Fruit fly (Drosophila melanogaster) whole organism, embryonic: ENCODE data around the gene CG14356.

Source experiments
- Atf3 ChIP-seq: fragments of 200-800 bp; sonication (Bioruptor generic); optimal IDR thresholded peaks from 3 replicates; lab custom pipeline; 2016; ENCODE audit warnings: missing biosample characterization, missing genetic modification characterization
- B-H1 ChIP-seq: fragments of 200-800 bp; sonication (Bioruptor generic); IDR thresholded peaks from 3 replicates; pipeline ENCODE4 v1.3.6; 2022; ENCODE audit warnings: missing biosample characterization, missing genetic modification characterization
- Bdp1 ChIP-seq: fragments of 200-800 bp; sonication (Bioruptor generic); optimal IDR thresholded peaks from 3 replicates; lab custom pipeline; 2016; ENCODE audit warnings: missing biosample characterization, missing genetic modification characterization
- CG10321 ChIP-seq: fragments of 200-800 bp; sonication (Bioruptor generic); IDR thresholded peaks from 2 replicates; pipeline ENCODE4 v1.3.6; 2022; ENCODE audit warnings: missing biosample characterization, missing genetic modification characterization
- CG11093 ChIP-seq: fragments of 200-800 bp; sonication (Bioruptor generic); IDR thresholded peaks from 3 replicates; pipeline ENCODE4 v1.3.6; 2022; ENCODE audit warnings: missing biosample characterization, missing genetic modification characterization
- CG12219 ChIP-seq: fragments of 200-800 bp; sonication (Bioruptor generic); optimal IDR thresholded peaks from 3 replicates; lab custom pipeline; 2018; ENCODE audit warnings: missing biosample characterization, mild to moderate bottlenecking, missing genetic modification characterization
- CG12942 ChIP-seq: fragments of 200-800 bp; sonication (Bioruptor generic); optimal IDR thresholded peaks from 3 replicates; lab custom pipeline; 2016; ENCODE audit warnings: missing biosample characterization, missing genetic modification characterization
- CG14667 ChIP-seq: fragments of 200-800 bp; sonication (Bioruptor generic); IDR thresholded peaks from 2 replicates; pipeline ENCODE4 v1.3.6; 2022; ENCODE audit warnings: missing biosample characterization, missing genetic modification characterization
- CG14710 ChIP-seq: fragments of 200-800 bp; sonication (Bioruptor generic); optimal IDR thresholded peaks from 3 replicates; lab custom pipeline; 2019; ENCODE audit warnings: missing biosample characterization, mild to moderate bottlenecking, missing genetic modification characterization, moderate library complexity
- CG15696 ChIP-seq: fragments of 200-800 bp; sonication (Bioruptor generic); optimal IDR thresholded peaks from 2 replicates; lab custom pipeline; 2019; ENCODE audit warnings: missing biosample characterization, mild to moderate bottlenecking, missing genetic modification characterization, moderate library complexity
- CG16863 ChIP-seq: fragments of 200-800 bp; sonication (Bioruptor generic); optimal IDR thresholded peaks from 3 replicates; lab custom pipeline; 2016; ENCODE audit warnings: missing biosample characterization, missing genetic modification characterization
- CG17186 ChIP-seq: fragments of 200-800 bp; sonication (Bioruptor generic); optimal IDR thresholded peaks from 3 replicates; lab custom pipeline; 2017; ENCODE audit warnings: missing biosample characterization, missing genetic modification reagents, missing genetic modification characterization
- CG18619 ChIP-seq: fragments of 200-800 bp; sonication (Bioruptor generic); optimal IDR thresholded peaks from 3 replicates; lab custom pipeline; 2017; ENCODE audit warnings: missing biosample characterization, mild to moderate bottlenecking, missing genetic modification characterization
- CG30403 ChIP-seq: fragments of 200-800 bp; sonication (Bioruptor generic); optimal IDR thresholded peaks from 3 replicates; lab custom pipeline; 2016; ENCODE audit warnings: missing biosample characterization, missing genetic modification characterization
- CG3163 ChIP-seq: fragments of 200-800 bp; sonication (Bioruptor generic); optimal IDR thresholded peaks from 3 replicates; lab custom pipeline; 2016; ENCODE audit warnings: missing biosample characterization, missing genetic modification characterization
- CG33213 ChIP-seq: fragments of 200-800 bp; sonication (Bioruptor generic); optimal IDR thresholded peaks from 3 replicates; lab custom pipeline; 2016; ENCODE audit warnings: missing biosample characterization, missing genetic modification characterization
- CG3407 ChIP-seq: fragments of 200-800 bp; sonication (Bioruptor generic); optimal IDR thresholded peaks from 2 replicates; lab custom pipeline; 2018; ENCODE audit warnings: missing biosample characterization, mild to moderate bottlenecking, missing genetic modification characterization
- CG4404 ChIP-seq: fragments of 200-800 bp; sonication (Bioruptor generic); IDR thresholded peaks from 2 replicates; pipeline ENCODE4 v1.3.6; 2022; ENCODE audit warnings: missing biosample characterization, missing genetic modification characterization
- CG4617 ChIP-seq: fragments of 200-800 bp; sonication (Bioruptor generic); optimal IDR thresholded peaks from 3 replicates; lab custom pipeline; 2016; ENCODE audit warnings: missing biosample characterization, missing genetic modification characterization, borderline replicate concordance
- CG6689 ChIP-seq: fragments of 200-800 bp; sonication (Bioruptor generic); IDR thresholded peaks from 2 replicates; pipeline ENCODE4 v1.3.6; 2022; ENCODE audit warnings: missing biosample characterization, missing genetic modification characterization
- CG6765 ChIP-seq: fragments of 200-800 bp; sonication (Bioruptor generic); optimal IDR thresholded peaks from 3 replicates; lab custom pipeline; 2017; ENCODE audit warnings: missing biosample characterization, mild to moderate bottlenecking, missing genetic modification characterization
- CG7271 ChIP-seq: fragments of 200-800 bp; sonication (Bioruptor generic); optimal IDR thresholded peaks from 2 replicates; lab custom pipeline; 2018; ENCODE audit warnings: missing biosample characterization, mild to moderate bottlenecking, missing genetic modification characterization, moderate library complexity
- CG7357 ChIP-seq: fragments of 200-800 bp; sonication (Bioruptor generic); IDR thresholded peaks from 3 replicates; pipeline ENCODE4 v1.3.6; 2022; ENCODE audit warnings: missing biosample characterization, missing genetic modification characterization
- CG8765 ChIP-seq: fragments of 200-800 bp; sonication (Bioruptor generic); IDR thresholded peaks from 2 replicates; pipeline ENCODE4 v1.3.6; 2022; ENCODE audit warnings: missing biosample characterization, missing genetic modification characterization
- CG9932 ChIP-seq: fragments of 200-800 bp; sonication (Bioruptor generic); IDR thresholded peaks from 2 replicates; pipeline ENCODE4 v1.3.6; 2022; ENCODE audit warnings: missing biosample characterization, missing genetic modification characterization
- CTCF ChIP-seq: fragments of 200-800 bp; sonication (Bioruptor generic); optimal IDR thresholded peaks from 2 replicates; lab custom pipeline; 2017; ENCODE audit warnings: missing biosample characterization, mild to moderate bottlenecking, missing genetic modification characterization, moderate library complexity
- CkIIα-i1 ChIP-seq: fragments of 200-800 bp; sonication (Bioruptor generic); IDR thresholded peaks from 2 replicates; pipeline ENCODE4 v1.3.6; 2022; ENCODE audit warnings: missing biosample characterization, missing genetic modification characterization
- ERR ChIP-seq: fragments of 200-800 bp; sonication (Bioruptor generic); optimal IDR thresholded peaks from 2 replicates; lab custom pipeline; 2016; ENCODE audit warnings: missing biosample characterization, missing genetic modification characterization
- Hsf ChIP-seq: fragments of 200-800 bp; sonication (Bioruptor generic); optimal IDR thresholded peaks from 3 replicates; lab custom pipeline; 2016; ENCODE audit warnings: missing biosample characterization, missing genetic modification characterization
- Mad ChIP-seq: fragments of 200-800 bp; sonication (Bioruptor generic); optimal IDR thresholded peaks from 2 replicates; lab custom pipeline; 2016; ENCODE audit warnings: missing biosample characterization, missing genetic modification characterization
- Meics ChIP-seq: fragments of 200-800 bp; sonication (Bioruptor generic); optimal IDR thresholded peaks from 2 replicates; lab custom pipeline; 2017; ENCODE audit warnings: missing biosample characterization, mild to moderate bottlenecking, missing genetic modification characterization
- NK7.1 ChIP-seq: fragments of 200-800 bp; sonication (Bioruptor generic); optimal IDR thresholded peaks from 3 replicates; lab custom pipeline; 2016; ENCODE audit warnings: missing biosample characterization, missing genetic modification characterization
- Nf-YB ChIP-seq: fragments of 200-800 bp; sonication (Bioruptor generic); optimal IDR thresholded peaks from 3 replicates; lab custom pipeline; 2019; ENCODE audit warnings: missing biosample characterization, mild to moderate bottlenecking, missing genetic modification characterization, moderate library complexity
- Rx ChIP-seq: fragments of 200-800 bp; sonication (Bioruptor generic); IDR thresholded peaks from 2 replicates; pipeline ENCODE4 v1.3.6; 2022; ENCODE audit warnings: missing biosample characterization, missing genetic modification characterization
- Ssrp ChIP-seq: fragments of 200-800 bp; sonication (Bioruptor generic); optimal IDR thresholded peaks from 2 replicates; lab custom pipeline; 2018; ENCODE audit warnings: missing biosample characterization, mild to moderate bottlenecking, missing genetic modification characterization, moderate library complexity
- Taf1 ChIP-seq: fragments of 200-800 bp; sonication (Bioruptor generic); IDR thresholded peaks from 2 replicates; pipeline ENCODE4 v1.3.6; 2022; ENCODE audit warnings: missing biosample characterization, missing genetic modification characterization
- bbx ChIP-seq: fragments of 200-800 bp; sonication (Bioruptor generic); IDR thresholded peaks from 2 replicates; pipeline ENCODE4 v1.3.6; 2022; ENCODE audit warnings: missing biosample characterization, missing genetic modification characterization; ENCODE audit not compliant: partially characterized antibody
- cg ChIP-seq: fragments of 200-800 bp; sonication (Bioruptor generic); optimal IDR thresholded peaks from 3 replicates; lab custom pipeline; 2019; ENCODE audit warnings: missing biosample characterization, mild to moderate bottlenecking, missing genetic modification characterization, moderate library complexity
- fu2 ChIP-seq: fragments of 200-800 bp; sonication (Bioruptor generic); optimal IDR thresholded peaks from 2 replicates; lab custom pipeline; 2016; ENCODE audit warnings: missing biosample characterization, missing genetic modification characterization
- gcm2 ChIP-seq: fragments of 200-800 bp; sonication (Bioruptor generic); optimal IDR thresholded peaks from 2 replicates; lab custom pipeline; 2016; ENCODE audit warnings: missing biosample characterization, missing genetic modification characterization
- gt ChIP-seq: fragments of 200-800 bp; sonication (Bioruptor generic); IDR thresholded peaks from 2 replicates; pipeline ENCODE4 v1.3.6; 2022; ENCODE audit warnings: missing biosample characterization, missing genetic modification characterization
- ind ChIP-seq: fragments of 200-800 bp; sonication (Bioruptor generic); optimal IDR thresholded peaks from 3 replicates; lab custom pipeline; 2016; ENCODE audit warnings: missing biosample characterization, missing genetic modification characterization
- inv ChIP-seq: fragments of 200-800 bp; sonication (Bioruptor generic); IDR thresholded peaks from 2 replicates; pipeline ENCODE4 v1.3.6; 2022; ENCODE audit warnings: missing biosample characterization, missing genetic modification characterization; ENCODE audit not compliant: partially characterized antibody
- kah ChIP-seq: fragments of 200-800 bp; sonication (Bioruptor generic); optimal IDR thresholded peaks from 2 replicates; lab custom pipeline; 2018; ENCODE audit warnings: missing biosample characterization, mild to moderate bottlenecking, missing genetic modification characterization
- kni ChIP-seq: fragments of 200-800 bp; sonication (Bioruptor generic); optimal IDR thresholded peaks from 3 replicates; lab custom pipeline; 2017; ENCODE audit warnings: mild to moderate bottlenecking, missing biosample characterization, missing genetic modification reagents, missing genetic modification characterization
- pita ChIP-seq: fragments of 200-800 bp; sonication (Bioruptor generic); optimal IDR thresholded peaks from 2 replicates; lab custom pipeline; 2017; ENCODE audit warnings: missing biosample characterization, mild to moderate bottlenecking, missing genetic modification characterization
- prd ChIP-seq, 3 experiments: fragments of >200 bp in 2 of 3; fragments of 200-800 bp in 1 of 3; sonication (Bioruptor generic) in 1 of 3; optimal IDR thresholded peaks in 2 of 3; IDR thresholded peaks in 1 of 3; 2 replicates in 2 of 3; 3 replicates in 1 of 3; pipeline versions ENCODE4 v1.3.6 to Lab custom; 2017 to 2022; ENCODE audit warnings: missing biosample characterization in 1 of 3, missing genetic modification characterization in 1 of 3
- slp2 ChIP-seq: fragments of 200-800 bp; sonication (Bioruptor generic); optimal IDR thresholded peaks from 2 replicates; lab custom pipeline; 2016; ENCODE audit warnings: missing biosample characterization, missing genetic modification characterization
- ssp ChIP-seq: fragments of 200-800 bp; sonication (Bioruptor generic); IDR thresholded peaks from 2 replicates; pipeline ENCODE4 v1.3.6; 2022; ENCODE audit warnings: missing biosample characterization, missing genetic modification characterization
- zen ChIP-seq: fragments of 200-800 bp; sonication (Bioruptor generic); optimal IDR thresholded peaks from 3 replicates; lab custom pipeline; 2018; ENCODE audit warnings: missing biosample characterization, mild to moderate bottlenecking, missing genetic modification characterization, moderate library complexity

Gene CG14356

dm6 chr3R:14088887-14089567, 42.8 kb downstream of the CG14356 start, which contains the start of gene Npc2b (continued):
- TF ChIP-seq CG4404 (GFP tag; lab: Robert Waterston, UW) (no peak), CTCF (GFP tag; lab: Kevin White, UChicago) (peak; percentile 99), ind (GFP tag; lab: Kevin White, UChicago) (no peak), CG3407 (peak; percentile 41), Rx (GFP tag; lab: Robert Waterston, UW) (no peak), inv (GFP tag; lab: Robert Waterston, UW) (peak; percentile 44), CG33213 (GFP tag; lab: Kevin White, UChicago) (peak; percentile 67), Ssrp (tag; lab: Kevin White, UChicago) (peak; percentile 27), kni (GFP tag; lab: Kevin White, UChicago) (peak; percentile 3), prd (optimal IDR thresholded peaks at IDR 0.05; lab: Kevin White, UChicago) (no peak), prd (GFP tag; IDR thresholded peaks at IDR 0.05; lab: Robert Waterston, UW) (peak; percentile 40; the same call in 1 of the 3 replicates), cg (GFP tag; lab: Kevin White, UChicago) (no peak), CG17186 (GFP tag; lab: Kevin White, UChicago) (no peak), CG18619 (GFP tag; lab: Kevin White, UChicago) (peak; percentile 21), Mad (GFP tag; lab: Kevin White, UChicago) (peak; percentile 57), CG11093 (GFP tag; lab: Robert Waterston, UW) (no peak), CG4617 (peak; percentile 43), ssp (no peak), CG7271 (tag; lab: Kevin White, UChicago) (no peak), CG6765 (GFP tag; lab: Kevin White, UChicago) (peak; percentile 16), slp2 (GFP tag; lab: Kevin White, UChicago) (no peak), Nf-YB (GFP tag; lab: Kevin White, UChicago) (peak; percentile 15), Hsf (peak; percentile 67), Meics (GFP tag; lab: Kevin White, UChicago) (peak; percentile 57), Bdp1 (GFP tag; lab: Kevin White, UChicago) (peak; percentile 47), ERR (no peak), pita (GFP tag; lab: Kevin White, UChicago) (peak; percentile 11), CG14667 (peak; percentile 26; the same call in 1 of the 2 replicates), CG16863 (no peak), NK7.1 (peak; percentile 32), Atf3 (GFP tag; lab: Kevin White, UChicago) (peak; percentile 49), CG14710 (tag; lab: Kevin White, UChicago) (peak; percentile 26), zen (tag; lab: Kevin White, UChicago) (peak; percentile 11), CG30403 (peak; percentile 75), CG10321 (GFP tag; lab: Robert Waterston, UW) (no peak), CG12942 (GFP tag; lab: Kevin White, UChicago) (peak; percentile 30), gt (GFP tag; lab: Robert Waterston, UW) (no peak), B-H1 (GFP tag; lab: Robert Waterston, UW) (no peak; the same call in 2 of the 3 replicates), kah (no peak), gcm2 (GFP tag; lab: Kevin White, UChicago) (no peak), CG9932 (GFP tag; lab: Robert Waterston, UW) (peak; percentile 79), fu2 (GFP tag; lab: Kevin White, UChicago) (peak; percentile 53), CG6689 (peak; percentile 27; the same call in 1 of the 2 replicates), CG15696 (tag; lab: Kevin White, UChicago) (peak; percentile 52), CG12219 (GFP tag; lab: Kevin White, UChicago) (no peak), CG7357 (GFP tag; lab: Robert Waterston, UW) (0 out of 3 replicates have a peak, but pooled peaks have one; percentile 24), CG8765 (GFP tag; lab: Robert Waterston, UW) (no peak), CG3163 (peak; percentile 23), Taf1 (GFP tag; lab: Robert Waterston, UW) (no peak), bbx (GFP tag; lab: Robert Waterston, UW) (peak; percentile 53; the same call in 1 of the 2 replicates), CkIIα-i1 (GFP tag; lab: Robert Waterston, UW) (no peak)
